Worm (Caenorhabditis elegans) whole organism, midembryonic: ENCODE data around the gene srx-135.

Source experiments
- ref-1 ChIP-seq: fragments of 200-800 bp; sonication (Bioruptor generic); conservative IDR thresholded peaks from 2 replicates; pipeline ENCODE4 v1.3.6; 2022; ENCODE audit warnings: missing genetic modification reagents, missing genetic modification characterization, missing compliant biosample characterization
- ztf-23 ChIP-seq: fragments of 200-800 bp; sonication (Bioruptor generic); IDR thresholded peaks from 2 replicates; pipeline ENCODE4 v1.3.6; 2022; ENCODE audit warnings: missing genetic modification reagents, missing genetic modification characterization, missing compliant biosample characterization

DNA sequence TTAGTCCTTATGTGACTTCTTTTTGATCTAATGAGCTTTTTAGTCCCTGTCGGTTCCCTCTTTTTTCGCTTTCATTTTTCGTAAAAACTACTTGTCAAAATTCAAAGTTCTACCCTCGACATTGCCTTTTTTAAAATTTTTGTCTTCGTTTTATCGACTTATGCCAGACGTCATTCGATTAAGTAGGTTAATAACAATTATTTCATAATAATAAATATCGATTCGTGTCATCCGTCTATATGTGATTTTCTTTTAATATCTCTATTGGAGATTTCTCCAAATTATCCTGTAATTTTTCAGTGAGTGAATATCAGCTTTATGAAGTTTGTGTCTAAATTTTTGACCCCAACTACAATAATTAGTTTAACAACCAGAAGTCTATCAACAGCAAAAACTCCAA lies 36.3 kb upstream of the srx-135 start, which contains the start of gene hpo-31:
- TF ChIP-seq ztf-23 (no peak), ref-1 (GFP tag; lab: Robert Waterston, UW) (no peak)
